Worm (Caenorhabditis elegans): Measurements from ENCODE around the gene crn-6.

Gene crn-6

ce11 chrIII:9355412-9355969, 11.6 kb upstream of the crn-6 start, which contains the start of gene chtb-1:
chtb-1 (minus strand) TSS chrIII:9355462.
- no peak for TF ChIP-seq pha-4 (tag; optimal IDR thresholded peaks at IDR 0.05)
- TF ChIP-seq unc-39 (tag; optimal IDR thresholded peaks at IDR 0.05) = no peak
- TF ChIP-seq egl-27 (tag; optimal IDR thresholded peaks at IDR 0.05) = no peak
- no peak for TF ChIP-seq nhr-237 (tag; optimal IDR thresholded peaks at IDR 0.05)
- TF ChIP-seq nhr-11 (tag; optimal IDR thresholded peaks at IDR 0.05) = no peak
- TF ChIP-seq snpc-4 (tag; optimal IDR thresholded peaks at IDR 0.05) = no peak
- TF ChIP-seq fkh-10 (GFP tag; optimal IDR thresholded peaks at IDR 0.05) = no peak
- no peak for TF ChIP-seq nhr-12 (tag; optimal IDR thresholded peaks at IDR 0.05)
- TF ChIP-seq egl-5 (tag; optimal IDR thresholded peaks at IDR 0.05) = no peak
- no peak for TF ChIP-seq eor-1 (tag; optimal IDR thresholded peaks at IDR 0.05)
- no peak for TF ChIP-seq elt-3 (tag; optimal IDR thresholded peaks at IDR 0.05)
- no peak for TF ChIP-seq mdl-1 (tag; optimal IDR thresholded peaks at IDR 0.05)
- no peak for TF ChIP-seq ztf-11 (tag; optimal IDR thresholded peaks at IDR 0.05)
- no peak for TF ChIP-seq nhr-23 (tag; optimal IDR thresholded peaks at IDR 0.05)
- no peak for TF ChIP-seq aly-2 (tag; optimal IDR thresholded peaks at IDR 0.05)
- TF ChIP-seq sea-2 (GFP tag; optimal IDR thresholded peaks at IDR 0.05) = no peak
- TF ChIP-seq elt-2 (tag; optimal IDR thresholded peaks at IDR 0.05) = no peak
- no peak for TF ChIP-seq nhr-28 (tag; optimal IDR thresholded peaks at IDR 0.05)

- TF ChIP-seq jun-1 (tag; optimal IDR thresholded peaks at IDR 0.05) (no peak), unc-39 (tag; optimal IDR thresholded peaks at IDR 0.05) (no peak), ZK546.5 (tag; optimal IDR thresholded peaks at IDR 0.05) (no peak), ztf-4 (tag; optimal IDR thresholded peaks at IDR 0.05) (no peak)
Observed at ce11 chrIII:9359060-9359459, 8.0 kb upstream of the crn-6 start, which contains the start of gene K04H4.5. K04H4.5 (plus strand) TSS chrIII:9359360.

ce11 chrIII:9361228-9361627, 5.8 kb upstream of the crn-6 start, which contains the start of gene flp-25:
flp-25 (plus strand) TSS chrIII:9361528.
- TF ChIP-seq unc-62 (GFP tag; optimal IDR thresholded peaks at IDR 0.05) (no peak), tbx-2 (tag; optimal IDR thresholded peaks at IDR 0.05) (no peak), daf-12 (tag; optimal IDR thresholded peaks at IDR 0.05) (no peak), nhr-23 (tag; optimal IDR thresholded peaks at IDR 0.05) (no peak), pqm-1 (tag; optimal IDR thresholded peaks at IDR 0.05) (no peak), unc-39 (tag; optimal IDR thresholded peaks at IDR 0.05) (no peak), nhr-237 (tag; optimal IDR thresholded peaks at IDR 0.05) (no peak), egl-27 (tag; optimal IDR thresholded peaks at IDR 0.05) (no peak), ceh-16 (tag; optimal IDR thresholded peaks at IDR 0.05) (no peak), hmg-11 (tag; optimal IDR thresholded peaks at IDR 0.05) (no peak), R02D3.7 (tag; optimal IDR thresholded peaks at IDR 0.05) (no peak), mdl-1 (tag; optimal IDR thresholded peaks at IDR 0.05) (no peak), aly-2 (tag; optimal IDR thresholded peaks at IDR 0.05) (no peak), skn-1 (tag; optimal IDR thresholded peaks at IDR 0.05) (no peak), fkh-10 (GFP tag; optimal IDR thresholded peaks at IDR 0.05) (no peak), nhr-77 (tag; optimal IDR thresholded peaks at IDR 0.05) (no peak)

- TF ChIP-seq nfya-1 (tag; optimal IDR thresholded peaks at IDR 0.05; ENCODE audit: insufficient read depth) (no peak), pqm-1 (tag; optimal IDR thresholded peaks at IDR 0.05) (peak; percentile 12), daf-12 (tag; optimal IDR thresholded peaks at IDR 0.05) (no peak), elt-2 (tag; optimal IDR thresholded peaks at IDR 0.05) (peak; percentile 38)
Observed at ce11 chrIII:9366376-9366775, 695 bp upstream of the crn-6 start.

ce11 chrIII:9373779-9374178, 6.7 kb downstream of the crn-6 start:
- peak; percentile 80 for TF ChIP-seq fkh-10 (GFP tag; optimal IDR thresholded peaks at IDR 0.05)
- no peak for TF ChIP-seq eor-1 (tag; optimal IDR thresholded peaks at IDR 0.05)

- no peak for TF ChIP-seq pqm-1 (tag; optimal IDR thresholded peaks at IDR 0.05)
- TF ChIP-seq ceh-28 (tag; optimal IDR thresholded peaks at IDR 0.05) = no peak
- TF ChIP-seq zag-1 (tag; optimal IDR thresholded peaks at IDR 0.05) = no peak
- TF ChIP-seq snpc-4 (tag; optimal IDR thresholded peaks at IDR 0.05) = no peak
- no peak for TF ChIP-seq aly-2 (tag; optimal IDR thresholded peaks at IDR 0.05)
- no peak for TF ChIP-seq unc-62 (GFP tag; optimal IDR thresholded peaks at IDR 0.05)
- TF ChIP-seq nhr-43 (tag; optimal IDR thresholded peaks at IDR 0.05; ENCODE audit: poor library complexity, severe bottlenecking) = no peak
- TF ChIP-seq mdl-1 (tag; optimal IDR thresholded peaks at IDR 0.05) = no peak
- TF ChIP-seq eor-1 (tag; optimal IDR thresholded peaks at IDR 0.05) = no peak
Observed at ce11 chrIII:9376701-9377100, 9.6 kb downstream of the crn-6 start.

Measured in whole organism, L3 larva.